Worm (Caenorhabditis elegans): ENCODE results near the gene F48F7.5.

Gene F48F7.5

DNA sequence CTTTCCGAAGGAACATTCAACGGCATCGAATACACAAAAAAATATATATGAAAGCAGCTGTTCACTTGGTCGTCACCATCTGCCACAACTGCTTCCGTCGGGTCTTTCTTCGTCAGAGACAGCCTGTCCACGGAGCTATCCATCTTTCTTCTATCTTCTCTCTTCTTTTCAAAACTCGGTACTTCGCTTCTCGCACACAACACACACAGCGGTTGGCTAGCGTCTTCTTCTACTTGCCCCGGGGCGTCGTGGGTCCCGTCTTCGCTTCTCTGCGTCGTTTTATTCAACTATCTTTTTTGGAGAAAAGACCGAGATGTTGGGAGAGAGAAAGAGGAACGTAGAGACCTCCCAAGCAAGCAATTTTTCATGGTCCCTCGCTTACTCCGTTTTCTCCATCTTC is 41.2 kb downstream of the F48F7.5 start:
- TF ChIP-seq ceh-39 (tag; optimal IDR thresholded peaks at IDR 0.05) (no peak), ham-2 (GFP tag; optimal IDR thresholded peaks at IDR 0.05) (no peak), ceh-83 (GFP tag; optimal IDR thresholded peaks at IDR 0.05) (no peak), sptf-1 (tag; optimal IDR thresholded peaks at IDR 0.05) (no peak), nhr-76 (tag; optimal IDR thresholded peaks at IDR 0.05) (no peak), nhr-12 (tag; optimal IDR thresholded peaks at IDR 0.05) (no peak), drap-1 (GFP tag; optimal IDR thresholded peaks at IDR 0.05) (no peak), M03D4.4 (tag; optimal IDR thresholded peaks at IDR 0.05) (peak; percentile 3), lin-32 (GFP tag; optimal IDR thresholded peaks at IDR 0.05) (peak; percentile 50), unc-39 (tag; optimal IDR thresholded peaks at IDR 0.05) (no peak), pha-4 (tag; optimal IDR thresholded peaks at IDR 0.05) (no peak), snpc-4 (tag; optimal IDR thresholded peaks at IDR 0.05) (no peak), nhr-28 (tag; optimal IDR thresholded peaks at IDR 0.05) (no peak), mab-5 (tag; optimal IDR thresholded peaks at IDR 0.05) (no peak), elt-1 (tag; optimal IDR thresholded peaks at IDR 0.05; ENCODE audit: borderline replicate concordance, insufficient read depth) (no peak), unc-120 (tag; optimal IDR thresholded peaks at IDR 0.05; ENCODE audit: poor library complexity, severe bottlenecking) (peak; percentile 81), elt-3 (tag; optimal IDR thresholded peaks at IDR 0.05) (no peak), flh-1 (GFP tag; optimal IDR thresholded peaks at IDR 0.05) (no peak), mep-1 (tag; optimal IDR thresholded peaks at IDR 0.05) (no peak), ztf-11 (tag; optimal IDR thresholded peaks at IDR 0.05) (peak; percentile 38), unc-62 (GFP tag; optimal IDR thresholded peaks at IDR 0.05) (peak; percentile 96), blmp-1 (tag; optimal IDR thresholded peaks at IDR 0.05) (no peak), bed-3 (GFP tag; optimal IDR thresholded peaks at IDR 0.05) (no peak), nhr-2 (tag; optimal IDR thresholded peaks at IDR 0.05) (no peak), sem-2 (GFP tag; optimal IDR thresholded peaks at IDR 0.05) (no peak), cnd-1 (tag; optimal IDR thresholded peaks at IDR 0.05) (peak; percentile 91), hlh-1 (tag; optimal IDR thresholded peaks at IDR 0.05) (peak; percentile 99), zip-8 (tag; optimal IDR thresholded peaks at IDR 0.05) (no peak), lsy-2 (tag; optimal IDR thresholded peaks at IDR 0.05) (peak; percentile 18), mls-2 (tag; optimal IDR thresholded peaks at IDR 0.05) (peak; percentile 35), ceh-43 (GFP tag; optimal IDR thresholded peaks at IDR 0.05) (no peak), lin-13 (tag; optimal IDR thresholded peaks at IDR 0.05) (no peak), tbx-8 (GFP tag; optimal IDR thresholded peaks at IDR 0.05) (no peak), ces-1 (GFP tag; optimal IDR thresholded peaks at IDR 0.05) (peak; percentile 87), nhr-237 (tag; optimal IDR thresholded peaks at IDR 0.05) (no peak)

DNA sequence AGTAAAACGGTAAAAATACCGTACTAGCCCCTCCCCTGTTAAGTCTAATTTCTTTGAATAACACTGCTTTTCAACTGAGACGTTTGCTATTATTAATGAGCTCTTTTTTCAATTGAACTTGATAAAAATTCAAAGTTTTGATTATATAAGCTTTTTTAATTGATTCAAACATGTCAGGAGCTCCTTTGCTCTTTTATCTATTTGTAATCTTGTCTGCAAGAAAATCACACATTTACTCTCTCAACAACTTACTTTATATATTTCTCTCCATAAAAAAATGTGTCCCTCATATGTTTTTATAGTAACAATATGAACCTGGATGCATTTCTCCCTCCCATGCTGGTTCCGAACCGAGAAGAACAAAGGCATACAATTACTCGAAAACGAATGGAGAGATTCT is 44.8 kb downstream of the F48F7.5 start, which contains the start of gene C04C11.1:
Gene C04C11.1 (plus strand): TSS at position 301 of the 400 bp plus-strand sequence.
- TF ChIP-seq ham-2 (GFP tag; optimal IDR thresholded peaks at IDR 0.05) (no peak), mls-2 (tag; optimal IDR thresholded peaks at IDR 0.05) (no peak), nhr-2 (tag; optimal IDR thresholded peaks at IDR 0.05) (no peak), elt-3 (tag; optimal IDR thresholded peaks at IDR 0.05) (no peak), M03D4.4 (tag; optimal IDR thresholded peaks at IDR 0.05) (no peak), nhr-237 (tag; optimal IDR thresholded peaks at IDR 0.05) (no peak), ceh-43 (GFP tag; optimal IDR thresholded peaks at IDR 0.05) (no peak), ceh-39 (tag; optimal IDR thresholded peaks at IDR 0.05) (no peak), nhr-12 (tag; optimal IDR thresholded peaks at IDR 0.05) (no peak), ztf-11 (tag; optimal IDR thresholded peaks at IDR 0.05) (no peak), lin-13 (tag; optimal IDR thresholded peaks at IDR 0.05) (no peak), hlh-1 (tag; optimal IDR thresholded peaks at IDR 0.05) (no peak), cnd-1 (tag; optimal IDR thresholded peaks at IDR 0.05) (no peak)

DNA sequence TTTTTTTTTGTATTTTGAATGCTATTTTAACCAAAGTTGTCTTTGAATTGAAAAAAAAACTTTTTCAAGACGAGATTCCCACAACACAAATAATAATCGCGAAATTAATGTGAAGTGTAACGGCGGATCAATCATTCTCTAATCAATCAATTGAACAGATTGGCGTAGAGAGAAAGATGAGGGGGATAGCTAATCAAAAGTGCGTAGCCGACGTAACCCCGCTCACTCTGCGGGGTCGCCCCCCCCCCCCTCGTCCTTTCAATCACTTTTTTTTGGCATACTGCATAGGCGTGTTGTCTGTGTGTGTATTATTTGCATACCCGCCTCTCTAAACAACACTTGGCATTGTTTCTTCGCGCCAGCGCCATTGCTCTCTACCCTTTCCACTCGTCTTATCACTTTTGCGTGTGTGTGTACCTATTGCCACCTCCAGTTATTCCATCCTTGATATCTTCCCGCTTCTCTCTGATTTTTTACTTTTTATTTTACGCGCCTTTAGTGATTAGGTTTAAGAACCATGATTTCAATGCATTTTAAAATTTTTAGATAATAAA is 49.0 kb downstream of the F48F7.5 start:
- TF ChIP-seq ceh-43 (GFP tag; optimal IDR thresholded peaks at IDR 0.05) (no peak), unc-62 (GFP tag; optimal IDR thresholded peaks at IDR 0.05) (peak; percentile 35), ham-2 (GFP tag; optimal IDR thresholded peaks at IDR 0.05) (peak; percentile 29), M03D4.4 (tag; optimal IDR thresholded peaks at IDR 0.05) (peak; percentile 15), unc-120 (tag; optimal IDR thresholded peaks at IDR 0.05; ENCODE audit: poor library complexity, severe bottlenecking) (peak; percentile 16)
